Worm (Caenorhabditis elegans): ENCODE data around the gene dyn-1.
A peak's percentile ranks its signal among the peaks of the same experiment; 100 is the strongest.

The dyn-1 gene

DNA sequence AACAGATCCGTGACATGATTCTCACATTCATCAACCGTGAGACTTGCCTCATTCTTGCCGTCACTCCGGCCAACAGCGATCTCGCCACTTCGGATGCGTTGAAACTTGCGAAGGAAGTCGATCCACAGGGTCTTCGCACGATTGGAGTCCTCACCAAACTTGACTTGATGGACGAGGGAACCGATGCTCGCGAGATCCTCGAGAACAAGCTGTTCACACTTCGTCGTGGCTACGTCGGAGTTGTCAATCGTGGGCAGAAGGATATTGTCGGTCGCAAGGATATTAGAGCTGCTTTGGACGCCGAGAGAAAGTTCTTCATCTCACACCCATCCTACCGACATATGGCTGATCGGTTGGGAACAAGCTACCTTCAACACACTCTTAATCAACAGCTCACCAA lies 943 bp downstream of the dyn-1 start:
- TF ChIP-seq T22C8.4 (GFP tag; IDR thresholded peaks at IDR 0.05) (no peak), ztf-29 (GFP tag; IDR thresholded peaks at IDR 0.05) (no peak), ref-1 (GFP tag; conservative IDR thresholded peaks at IDR 0.05) (no peak), klf-2 (GFP tag; conservative IDR thresholded peaks at IDR 0.05) (no peak), tab-1 (GFP tag; IDR thresholded peaks at IDR 0.05) (no peak), med-1 (GFP tag; optimal IDR thresholded peaks at IDR 0.05; ENCODE audit: insufficient read depth) (no peak), cog-1 (tag; optimal IDR thresholded peaks at IDR 0.05) (no peak), ztf-23 (GFP tag; IDR thresholded peaks at IDR 0.05) (no peak), flt-1 (GFP tag; IDR thresholded peaks at IDR 0.05) (no peak)

DNA sequence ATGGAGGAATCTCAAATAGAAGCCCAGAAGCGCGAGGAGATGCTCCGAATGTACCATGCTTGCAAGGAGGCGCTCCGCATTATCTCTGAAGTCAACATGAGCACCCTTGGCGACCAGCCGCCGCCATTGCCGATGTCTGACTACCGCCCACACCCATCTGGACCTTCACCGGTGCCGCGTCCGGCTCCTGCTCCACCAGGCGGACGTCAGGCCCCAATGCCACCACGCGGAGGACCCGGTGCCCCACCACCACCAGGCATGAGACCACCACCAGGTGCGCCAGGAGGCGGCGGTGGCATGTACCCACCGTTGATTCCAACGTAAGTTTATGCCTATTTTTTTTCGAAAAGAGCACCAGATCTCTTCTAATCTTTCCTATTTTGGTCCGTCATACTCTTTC lies 3.3 kb downstream of the dyn-1 start:
- TF ChIP-seq flt-1 (GFP tag; IDR thresholded peaks at IDR 0.05) (0 out of 2 replicates have a peak, but pooled peaks have one; percentile 4), tab-1 (GFP tag; IDR thresholded peaks at IDR 0.05) (no peak), ref-1 (GFP tag; conservative IDR thresholded peaks at IDR 0.05) (no peak), ztf-29 (GFP tag; IDR thresholded peaks at IDR 0.05) (no peak), T22C8.4 (GFP tag; IDR thresholded peaks at IDR 0.05) (no peak), klf-2 (GFP tag; conservative IDR thresholded peaks at IDR 0.05) (no peak)

DNA sequence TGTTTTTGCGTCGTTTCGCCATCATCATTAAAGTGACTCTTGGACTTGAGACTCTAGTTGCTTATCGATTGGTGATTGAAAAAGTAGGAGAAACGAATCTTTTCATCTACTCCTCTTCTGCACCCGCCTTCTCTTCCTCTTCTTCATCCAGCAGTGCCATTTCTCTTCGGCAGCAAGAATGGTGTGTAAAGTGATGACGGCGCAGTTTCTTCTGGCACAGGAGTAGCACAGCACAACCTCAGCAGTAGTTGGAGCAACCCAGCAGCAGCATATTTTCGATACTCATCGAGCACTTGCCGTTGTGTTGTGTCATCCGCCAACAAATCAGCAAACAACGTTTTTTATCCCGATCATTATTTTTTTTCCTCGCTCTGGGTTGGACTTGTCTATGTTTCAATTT lies 6.8 kb downstream of the dyn-1 start:
- no peak for TF ChIP-seq ref-1 (GFP tag; conservative IDR thresholded peaks at IDR 0.05)
- TF ChIP-seq T22C8.4 (GFP tag; IDR thresholded peaks at IDR 0.05) = no peak
- no peak for TF ChIP-seq cog-1 (tag; optimal IDR thresholded peaks at IDR 0.05)
- no peak for TF ChIP-seq tab-1 (GFP tag; IDR thresholded peaks at IDR 0.05)
- TF ChIP-seq ztf-29 (GFP tag; IDR thresholded peaks at IDR 0.05) = no peak
- no peak for TF ChIP-seq flt-1 (GFP tag; IDR thresholded peaks at IDR 0.05)

DNA sequence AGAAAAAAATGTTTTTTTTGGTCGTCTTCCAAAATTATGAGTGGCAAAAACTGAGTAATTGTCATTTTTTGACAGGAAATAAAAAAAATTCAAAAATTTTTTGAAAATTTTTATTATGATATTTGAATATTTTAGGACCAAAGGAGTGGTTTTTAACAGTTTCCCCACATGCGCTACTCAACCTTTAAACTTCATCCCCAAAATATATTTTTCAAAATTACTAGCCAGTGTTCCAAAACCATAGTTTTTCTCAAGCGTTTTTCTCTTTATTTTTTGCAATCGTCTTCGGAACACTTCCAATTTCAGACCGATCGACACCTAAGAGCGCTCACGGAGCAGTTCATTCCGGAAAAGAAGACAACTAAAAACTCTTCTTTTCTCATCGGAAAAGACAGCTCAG lies 8.3 kb downstream of the dyn-1 start, which contains the start of gene K09A9.6:
Gene K09A9.6, plus strand, starts transcription at position 301 of the 400 bp plus-strand sequence.
- TF ChIP-seq med-1 (GFP tag; optimal IDR thresholded peaks at IDR 0.05; ENCODE audit: insufficient read depth) (no peak), flt-1 (GFP tag; IDR thresholded peaks at IDR 0.05) (no peak), cog-1 (tag; optimal IDR thresholded peaks at IDR 0.05) (no peak), T22C8.4 (GFP tag; IDR thresholded peaks at IDR 0.05) (no peak), tab-1 (GFP tag; IDR thresholded peaks at IDR 0.05) (no peak), klf-2 (GFP tag; conservative IDR thresholded peaks at IDR 0.05) (no peak), ztf-23 (GFP tag; IDR thresholded peaks at IDR 0.05) (no peak), ztf-29 (GFP tag; IDR thresholded peaks at IDR 0.05) (no peak), ref-1 (GFP tag; conservative IDR thresholded peaks at IDR 0.05) (no peak)

DNA sequence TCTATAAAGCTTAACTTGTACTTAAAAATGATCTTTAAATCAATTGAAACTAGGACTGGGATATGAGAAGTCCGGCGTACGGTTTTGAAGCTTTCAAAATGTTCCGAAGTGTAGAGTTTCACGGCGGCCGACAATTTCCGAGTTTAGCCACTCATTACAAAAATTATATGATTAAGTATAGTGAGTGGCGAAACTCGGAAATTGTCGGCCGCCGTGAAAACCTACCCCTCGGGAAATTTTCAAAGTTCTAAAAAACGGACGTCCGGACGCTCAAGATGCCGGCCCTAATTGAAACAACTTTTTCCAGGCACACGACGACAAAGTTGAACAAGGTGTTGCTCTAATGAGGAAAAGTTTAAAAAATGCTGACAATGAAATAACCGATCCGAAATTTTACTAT lies 16.5 kb downstream of the dyn-1 start:
- TF ChIP-seq ref-1 (GFP tag; conservative IDR thresholded peaks at IDR 0.05) (no peak), klf-2 (GFP tag; conservative IDR thresholded peaks at IDR 0.05) (no peak), ztf-29 (GFP tag; IDR thresholded peaks at IDR 0.05) (no peak), med-1 (GFP tag; optimal IDR thresholded peaks at IDR 0.05; ENCODE audit: insufficient read depth) (no peak)

DNA sequence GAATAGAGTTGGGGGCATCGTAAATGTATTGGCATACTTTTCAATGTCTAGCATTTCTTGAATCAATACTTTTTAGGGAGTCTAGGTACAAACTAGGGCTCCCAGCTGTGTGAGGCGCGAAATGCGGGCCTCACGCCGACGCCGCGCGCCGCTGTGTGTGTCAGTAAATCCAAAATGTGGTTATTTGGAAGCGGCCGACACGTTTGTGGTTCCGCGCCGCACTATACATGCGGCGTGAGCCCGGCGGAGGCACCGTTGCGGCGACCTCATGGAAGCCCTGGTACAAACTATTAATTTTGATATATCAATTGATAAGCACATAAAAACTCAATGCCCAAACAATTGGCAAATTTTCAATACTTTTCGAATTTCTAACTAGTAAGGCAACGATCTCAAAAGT lies 17.5 kb downstream of the dyn-1 start:
- TF ChIP-seq tab-1 (GFP tag; IDR thresholded peaks at IDR 0.05) = no peak
- TF ChIP-seq ztf-23 (GFP tag; IDR thresholded peaks at IDR 0.05) = no peak
- no peak for TF ChIP-seq klf-2 (GFP tag; conservative IDR thresholded peaks at IDR 0.05)
- no peak for TF ChIP-seq ztf-29 (GFP tag; IDR thresholded peaks at IDR 0.05)
- TF ChIP-seq med-1 (GFP tag; optimal IDR thresholded peaks at IDR 0.05; ENCODE audit: insufficient read depth) = no peak
- no peak for TF ChIP-seq ref-1 (GFP tag; conservative IDR thresholded peaks at IDR 0.05)
- TF ChIP-seq T22C8.4 (GFP tag; IDR thresholded peaks at IDR 0.05) = no peak
- TF ChIP-seq flt-1 (GFP tag; IDR thresholded peaks at IDR 0.05) = no peak
- TF ChIP-seq cog-1 (tag; optimal IDR thresholded peaks at IDR 0.05) = no peak

DNA sequence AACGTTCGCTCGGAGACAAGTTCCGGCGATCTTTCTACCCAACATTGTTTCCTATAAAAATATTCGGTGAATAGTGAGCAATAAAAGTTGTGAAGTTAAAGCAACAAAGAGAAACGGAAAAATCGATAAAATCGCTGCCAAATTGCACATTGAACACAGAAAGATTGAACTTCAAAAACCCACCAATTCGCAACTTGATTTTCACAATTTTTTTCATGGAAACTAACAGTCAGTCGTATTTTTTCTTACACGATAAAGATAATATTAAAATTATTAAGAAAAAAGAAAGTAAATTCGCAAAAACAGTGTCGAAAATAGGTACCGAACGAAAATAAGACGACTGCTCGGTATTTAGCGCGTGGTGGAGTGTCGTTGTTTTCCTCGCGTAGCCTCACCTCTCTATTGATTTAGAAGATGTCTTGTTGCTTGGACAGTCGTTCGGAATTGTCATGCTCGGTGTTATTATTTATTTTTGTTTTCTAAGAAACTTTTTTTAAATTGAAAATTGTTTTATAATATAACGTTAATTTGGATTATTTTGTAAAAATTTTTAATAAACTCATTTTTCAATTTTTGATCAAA lies 21.7 kb downstream of the dyn-1 start, which contains the start of gene gas-1:
Gene gas-1, minus strand, starts transcription at position 51 of the 582 bp plus-strand sequence.
- TF ChIP-seq T22C8.4 (GFP tag; IDR thresholded peaks at IDR 0.05) (no peak), ztf-23 (GFP tag; IDR thresholded peaks at IDR 0.05) (no peak), tab-1 (GFP tag; IDR thresholded peaks at IDR 0.05) (no peak), ref-1 (GFP tag; conservative IDR thresholded peaks at IDR 0.05) (no peak), ztf-29 (GFP tag; IDR thresholded peaks at IDR 0.05) (no peak), med-1 (GFP tag; optimal IDR thresholded peaks at IDR 0.05; ENCODE audit: insufficient read depth) (no peak), cog-1 (tag; optimal IDR thresholded peaks at IDR 0.05) (no peak), flt-1 (GFP tag; IDR thresholded peaks at IDR 0.05) (no peak), klf-2 (GFP tag; conservative IDR thresholded peaks at IDR 0.05) (no peak)

DNA sequence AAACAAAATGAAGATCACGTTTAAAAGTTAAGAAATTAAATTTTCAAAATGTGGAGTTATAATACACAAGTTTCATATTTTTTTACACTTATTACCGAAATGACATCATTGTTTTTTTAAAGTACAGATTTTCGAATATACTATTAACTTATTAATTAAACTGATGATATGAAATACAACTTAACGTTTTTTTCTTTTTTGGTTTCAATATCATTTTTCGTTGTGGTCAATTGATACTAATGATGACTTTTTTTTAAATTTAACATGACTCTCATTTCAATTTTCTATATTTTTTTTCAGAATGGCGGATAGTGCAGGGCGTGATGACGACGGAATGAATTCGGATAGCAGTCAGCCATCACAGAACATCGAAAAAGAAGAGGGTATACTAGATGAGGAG lies 22.4 kb downstream of the dyn-1 start, which contains the start of gene usp-33:
Gene usp-33, plus strand, starts transcription at position 301 of the 400 bp plus-strand sequence.
- no peak for TF ChIP-seq cog-1 (tag; optimal IDR thresholded peaks at IDR 0.05)
- TF ChIP-seq ztf-29 (GFP tag; IDR thresholded peaks at IDR 0.05) = no peak
- no peak for TF ChIP-seq med-1 (GFP tag; optimal IDR thresholded peaks at IDR 0.05; ENCODE audit: insufficient read depth)
- no peak for TF ChIP-seq klf-2 (GFP tag; conservative IDR thresholded peaks at IDR 0.05)
- no peak for TF ChIP-seq tab-1 (GFP tag; IDR thresholded peaks at IDR 0.05)
- no peak for TF ChIP-seq ztf-23 (GFP tag; IDR thresholded peaks at IDR 0.05)
- TF ChIP-seq T22C8.4 (GFP tag; IDR thresholded peaks at IDR 0.05) = no peak
- TF ChIP-seq flt-1 (GFP tag; IDR thresholded peaks at IDR 0.05) = no peak
- no peak for TF ChIP-seq ref-1 (GFP tag; conservative IDR thresholded peaks at IDR 0.05)

DNA sequence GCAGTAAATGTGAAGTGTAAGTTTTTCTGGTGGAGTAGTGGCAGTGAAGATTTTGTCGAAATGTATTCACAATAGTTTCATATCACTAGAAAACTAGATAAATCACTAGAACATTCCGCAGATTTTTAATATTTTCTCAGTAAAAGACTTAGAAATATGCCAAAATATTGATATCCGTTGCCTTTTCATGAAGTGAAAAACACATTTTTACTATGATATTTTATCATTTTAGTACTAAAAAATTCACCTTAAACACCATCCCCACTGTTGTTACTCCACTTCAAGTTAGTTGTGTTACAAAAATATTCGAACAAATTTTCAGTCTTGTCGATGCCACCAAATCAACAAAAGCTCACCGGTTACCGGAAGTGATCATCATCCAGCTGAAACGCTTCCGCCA lies 24.7 kb downstream of the dyn-1 start:
- TF ChIP-seq ztf-29 (GFP tag; IDR thresholded peaks at IDR 0.05) (no peak), med-1 (GFP tag; optimal IDR thresholded peaks at IDR 0.05; ENCODE audit: insufficient read depth) (no peak), ztf-23 (GFP tag; IDR thresholded peaks at IDR 0.05) (no peak), T22C8.4 (GFP tag; IDR thresholded peaks at IDR 0.05) (no peak), klf-2 (GFP tag; conservative IDR thresholded peaks at IDR 0.05) (no peak), tab-1 (GFP tag; IDR thresholded peaks at IDR 0.05) (no peak), cog-1 (tag; optimal IDR thresholded peaks at IDR 0.05) (no peak), ref-1 (GFP tag; conservative IDR thresholded peaks at IDR 0.05) (no peak), flt-1 (GFP tag; IDR thresholded peaks at IDR 0.05) (no peak)

DNA sequence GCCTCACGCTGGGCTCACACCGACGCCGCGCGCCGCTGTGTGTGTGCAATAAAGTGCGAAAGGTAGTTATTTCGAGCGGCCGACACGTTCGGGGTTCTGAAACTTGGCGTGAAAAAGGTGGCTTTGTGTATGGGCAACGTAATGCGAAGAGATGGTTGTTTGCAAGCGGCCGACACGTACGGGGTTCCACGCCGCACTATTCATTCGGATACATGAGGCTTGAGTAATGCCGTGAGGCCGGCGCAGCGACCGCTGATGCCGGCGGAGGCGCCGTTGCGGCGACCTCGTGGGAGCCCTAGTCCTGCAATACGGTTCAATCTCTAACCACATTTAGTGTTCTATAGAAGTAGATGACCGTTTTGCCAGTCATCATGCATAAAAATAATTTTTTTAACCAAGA lies 25.3 kb downstream of the dyn-1 start:
- no peak for TF ChIP-seq ztf-23 (GFP tag; IDR thresholded peaks at IDR 0.05)
- TF ChIP-seq klf-2 (GFP tag; conservative IDR thresholded peaks at IDR 0.05) = no peak
- TF ChIP-seq T22C8.4 (GFP tag; IDR thresholded peaks at IDR 0.05) = no peak
- no peak for TF ChIP-seq med-1 (GFP tag; optimal IDR thresholded peaks at IDR 0.05; ENCODE audit: insufficient read depth)
- TF ChIP-seq cog-1 (tag; optimal IDR thresholded peaks at IDR 0.05) = no peak
- no peak for TF ChIP-seq ref-1 (GFP tag; conservative IDR thresholded peaks at IDR 0.05)
- no peak for TF ChIP-seq ztf-29 (GFP tag; IDR thresholded peaks at IDR 0.05)
- no peak for TF ChIP-seq flt-1 (GFP tag; IDR thresholded peaks at IDR 0.05)
- no peak for TF ChIP-seq tab-1 (GFP tag; IDR thresholded peaks at IDR 0.05)
